Worm (Caenorhabditis elegans): ENCODE measurements around the gene grd-5.

The grd-5 gene

DNA sequence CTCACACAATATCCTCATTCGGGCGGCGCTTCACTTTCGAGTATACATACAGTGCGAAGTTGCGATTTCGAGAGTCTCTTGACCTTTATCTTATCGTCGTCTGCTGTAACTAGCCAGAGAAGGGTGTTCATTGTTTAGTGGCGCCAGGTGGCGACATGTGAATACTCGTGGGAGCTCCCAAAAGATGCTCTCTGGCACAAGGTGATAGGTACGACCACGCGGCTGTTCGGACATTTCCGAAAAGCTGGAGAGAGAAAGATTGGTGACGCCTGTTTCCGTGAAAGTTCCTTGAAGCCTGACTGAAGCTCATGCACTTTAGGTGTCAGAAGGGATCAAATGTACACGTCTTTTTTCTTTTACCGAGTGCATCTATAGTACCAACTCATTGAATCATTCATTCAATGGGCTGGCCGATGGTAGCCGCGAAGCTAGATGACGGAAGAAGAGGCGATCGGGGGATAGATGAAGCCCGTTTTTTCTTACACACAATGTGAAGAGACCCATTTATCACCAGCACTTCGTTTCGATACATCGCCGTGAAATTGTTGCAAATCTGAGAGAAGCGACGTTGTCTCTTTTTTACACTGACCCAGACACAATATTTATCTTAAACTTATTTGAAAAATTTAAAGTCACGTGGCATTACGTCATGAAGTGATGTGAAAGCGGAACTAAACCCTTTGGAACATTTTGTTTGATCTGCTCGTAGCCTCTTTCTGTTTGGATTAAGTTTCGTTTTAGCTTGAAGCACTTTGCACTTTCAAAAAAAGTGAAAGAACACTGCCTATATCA lies 48.6 kb downstream of the grd-5 start:
- no peak for TF ChIP-seq ztf-1 (GFP tag; conservative IDR thresholded peaks at IDR 0.05)
- TF ChIP-seq nhr-129 (tag; optimal IDR thresholded peaks at IDR 0.05): peak; percentile 33
- TF ChIP-seq lsy-2 (tag; optimal IDR thresholded peaks at IDR 0.05): peak in 1 of 2 experiments; percentile 25
- TF ChIP-seq zag-1 (tag; optimal IDR thresholded peaks at IDR 0.05): no peak
- peak; percentile 71 for TF ChIP-seq F13H6.1 (tag; optimal IDR thresholded peaks at IDR 0.05)
- peak; percentile 78 for TF ChIP-seq sma-9 (GFP tag; optimal IDR thresholded peaks at IDR 0.05)
- TF ChIP-seq sma-9 (tag; optimal IDR thresholded peaks at IDR 0.05): no peak
- no peak for TF ChIP-seq crh-2 (tag; optimal IDR thresholded peaks at IDR 0.05)
- no peak for TF ChIP-seq nhr-11 (tag; optimal IDR thresholded peaks at IDR 0.05)
- TF ChIP-seq elt-1 (tag; optimal IDR thresholded peaks at IDR 0.05): no peak
- TF ChIP-seq nhr-25 (tag; optimal IDR thresholded peaks at IDR 0.05): no peak
- TF ChIP-seq lin-39 (tag; optimal IDR thresholded peaks at IDR 0.05): no peak
- TF ChIP-seq sma-3 (GFP tag; optimal IDR thresholded peaks at IDR 0.05): no peak
- no peak for TF ChIP-seq peb-1 (tag; optimal IDR thresholded peaks at IDR 0.05)
- no peak for TF ChIP-seq mbf-1 (tag; optimal IDR thresholded peaks at IDR 0.05)
- no peak for TF ChIP-seq dmd-4 (tag; optimal IDR thresholded peaks at IDR 0.05)
- no peak for TF ChIP-seq blmp-1 (tag; optimal IDR thresholded peaks at IDR 0.05; ENCODE audit: insufficient read depth)
- no peak for TF ChIP-seq ceh-82 (tag; optimal IDR thresholded peaks at IDR 0.05)
- no peak for TF ChIP-seq aly-2 (tag; optimal IDR thresholded peaks at IDR 0.05)
- TF ChIP-seq egl-27 (tag; optimal IDR thresholded peaks at IDR 0.05): no peak
- TF ChIP-seq snpc-4 (tag; optimal IDR thresholded peaks at IDR 0.05): no peak
- no peak for TF ChIP-seq mab-5 (tag; optimal IDR thresholded peaks at IDR 0.05)
- no peak for TF ChIP-seq nhr-10 (tag; optimal IDR thresholded peaks at IDR 0.05)
- TF ChIP-seq mdl-1 (tag; optimal IDR thresholded peaks at IDR 0.05): no peak

DNA sequence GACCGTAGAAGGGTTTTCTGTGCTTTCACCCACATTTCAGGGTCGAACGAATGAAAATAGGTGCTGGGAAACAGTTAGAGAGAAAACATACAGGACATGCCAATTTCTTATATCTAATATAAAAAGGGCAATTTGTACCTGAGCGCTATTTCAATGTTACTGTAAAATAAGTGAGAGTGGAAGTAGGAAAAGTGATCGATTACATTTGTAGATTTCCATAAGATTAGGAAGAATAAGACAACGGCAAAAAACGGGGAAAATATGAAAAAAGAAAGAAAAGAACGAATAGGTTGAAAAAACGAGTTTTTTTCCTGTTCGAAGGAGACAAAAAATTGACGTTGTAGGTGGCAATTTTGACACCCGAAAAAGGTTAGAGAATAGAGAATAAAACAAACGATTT lies 49.4 kb downstream of the grd-5 start:
- peak; percentile 93 for TF ChIP-seq blmp-1 (tag; optimal IDR thresholded peaks at IDR 0.05; ENCODE audit: insufficient read depth)
- TF ChIP-seq nhr-25 (tag; optimal IDR thresholded peaks at IDR 0.05): peak; percentile 65
- no peak for TF ChIP-seq sma-3 (GFP tag; optimal IDR thresholded peaks at IDR 0.05)
- peak; percentile 47 for TF ChIP-seq ceh-16 (tag; optimal IDR thresholded peaks at IDR 0.05)

All from whole organism, L2 larva.